Worm (Caenorhabditis elegans): ENCODE measurements around the gene W06B4.2.

DNA sequence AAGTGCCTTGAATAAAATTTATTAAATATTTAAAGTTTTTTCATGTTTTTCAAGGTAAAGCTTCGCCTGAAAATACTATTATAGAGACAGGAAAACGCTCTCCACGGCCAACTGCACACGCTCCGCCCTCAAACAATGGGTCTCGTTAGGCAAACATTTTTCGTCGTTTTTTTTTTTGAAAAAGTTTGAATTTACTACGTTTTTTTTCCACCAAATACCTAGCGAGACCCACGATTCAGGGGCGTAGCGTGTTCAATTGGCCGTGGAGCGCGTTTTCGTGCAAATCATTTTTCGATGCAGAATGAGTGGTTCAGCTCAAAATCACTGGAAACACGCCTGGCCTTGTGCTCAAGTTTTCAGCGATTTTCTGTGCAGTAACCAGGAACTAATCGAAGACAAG is at the start of gene W06B4.2:
- no peak for TF ChIP-seq lsy-27 (tag; optimal IDR thresholded peaks at IDR 0.05; ENCODE audit: borderline replicate concordance, insufficient read depth)
- TF ChIP-seq Y67H2A.10 (GFP tag; conservative IDR thresholded peaks at IDR 0.05): no peak
- no peak for TF ChIP-seq nfya-1 (tag; optimal IDR thresholded peaks at IDR 0.05; ENCODE audit: borderline replicate concordance, insufficient read depth)
- TF ChIP-seq ets-4 (GFP tag; optimal IDR thresholded peaks at IDR 0.05): no peak
- TF ChIP-seq him-1 (tag; optimal IDR thresholded peaks at IDR 0.05): no peak
- TF ChIP-seq snpc-4 (GFP tag; optimal IDR thresholded peaks at IDR 0.05): no peak
- TF ChIP-seq snpc-4 (tag; optimal IDR thresholded peaks at IDR 0.05): no peak
- TF ChIP-seq attf-3 (GFP tag; conservative IDR thresholded peaks at IDR 0.05): no peak
- no peak for TF ChIP-seq lin-35 (GFP tag; optimal IDR thresholded peaks at IDR 0.05)
- TF ChIP-seq C17E4.6 (GFP tag; IDR thresholded peaks at IDR 0.05): no peak

Measured in whole organism, young adult.